Worm (Caenorhabditis elegans): ENCODE results near the gene T10B5.10.

ce11 chrV:1892567-1893277 lies 36.6 kb upstream of the T10B5.10 start, which contains the start of gene zig-11:
- no peak for TF ChIP-seq nhr-76 (tag; optimal IDR thresholded peaks at IDR 0.05)
- peak; percentile 23 for TF ChIP-seq mep-1 (tag; optimal IDR thresholded peaks at IDR 0.05)
- no peak for TF ChIP-seq Y116A8C.19 (tag; optimal IDR thresholded peaks at IDR 0.05; ENCODE audit: borderline replicate concordance)
- TF ChIP-seq dpl-1 (GFP tag; optimal IDR thresholded peaks at IDR 0.05), result peak; percentile 71 to 90 (median 84)

All from whole organism, L1 larva.